Worm (Caenorhabditis elegans): ENCODE results near the gene str-5.
"Not testable (repeated sequence)": the region's sequence is repeated elsewhere in the genome, so short reads cannot be mapped to it uniquely, and the experiment has no call there.

str-5 gene

DNA sequence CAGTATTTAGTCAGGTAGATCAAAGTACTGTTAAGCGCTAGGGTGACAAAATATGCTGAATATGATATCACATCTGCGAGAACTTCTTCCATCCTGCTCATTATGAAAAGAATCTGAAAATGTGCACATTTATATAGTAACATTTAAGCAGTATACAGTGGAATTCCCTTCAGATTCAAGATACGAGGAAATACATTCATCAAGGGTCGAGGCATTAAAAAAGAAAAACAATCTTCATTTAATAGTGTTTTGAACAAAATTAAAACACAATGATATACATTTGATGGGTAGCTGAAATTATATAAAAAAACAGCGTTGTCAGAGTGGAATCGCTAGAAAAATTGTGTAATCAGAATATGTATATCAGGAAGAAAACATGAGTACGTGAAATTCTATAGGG lies 17.3 kb upstream of the str-5 start, which contains the start of gene str-27:
str-27 (minus strand) TSS at position 101 of the 400 bp plus-strand sequence.
- TF ChIP-seq elt-1 (tag; optimal IDR thresholded peaks at IDR 0.05) (no peak), pqm-1 (tag; optimal IDR thresholded peaks at IDR 0.05) (no peak), nhr-23 (tag; optimal IDR thresholded peaks at IDR 0.05) (no peak)

DNA sequence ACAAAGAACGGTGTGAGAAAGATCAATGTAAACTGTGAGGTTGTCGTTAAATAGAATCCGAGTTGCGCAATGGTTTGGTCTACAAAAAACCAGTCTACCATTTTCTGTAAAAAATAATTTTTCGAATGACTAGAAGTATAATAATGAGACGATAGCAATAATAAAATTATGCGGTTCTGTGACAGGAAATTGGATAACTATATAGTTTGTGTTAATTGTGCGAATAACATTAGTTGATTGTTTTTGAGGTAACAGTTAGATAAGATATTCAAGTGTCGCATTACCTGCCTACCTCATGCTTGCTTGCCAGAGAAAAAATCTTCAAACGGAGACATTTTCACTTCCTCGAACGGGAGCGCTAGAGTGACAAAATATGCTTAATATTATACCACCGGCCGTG lies 11.2 kb upstream of the str-5 start, which contains the start of gene str-18:
str-18 (minus strand) TSS at position 101 of the 400 bp plus-strand sequence.
- TF ChIP-seq egl-27 (tag; optimal IDR thresholded peaks at IDR 0.05) = no peak
- TF ChIP-seq unc-62 (GFP tag; optimal IDR thresholded peaks at IDR 0.05) = no peak
- no peak for TF ChIP-seq ztf-11 (tag; optimal IDR thresholded peaks at IDR 0.05)
- TF ChIP-seq mdl-1 (tag; optimal IDR thresholded peaks at IDR 0.05) = no peak
- TF ChIP-seq ceh-82 (tag; optimal IDR thresholded peaks at IDR 0.05) = no peak
- TF ChIP-seq nhr-23 (tag; optimal IDR thresholded peaks at IDR 0.05) = no peak
- TF ChIP-seq fkh-10 (GFP tag; optimal IDR thresholded peaks at IDR 0.05) = no peak
- no peak for TF ChIP-seq nhr-25 (tag; optimal IDR thresholded peaks at IDR 0.05)
- TF ChIP-seq egl-5 (tag; optimal IDR thresholded peaks at IDR 0.05) = no peak

DNA sequence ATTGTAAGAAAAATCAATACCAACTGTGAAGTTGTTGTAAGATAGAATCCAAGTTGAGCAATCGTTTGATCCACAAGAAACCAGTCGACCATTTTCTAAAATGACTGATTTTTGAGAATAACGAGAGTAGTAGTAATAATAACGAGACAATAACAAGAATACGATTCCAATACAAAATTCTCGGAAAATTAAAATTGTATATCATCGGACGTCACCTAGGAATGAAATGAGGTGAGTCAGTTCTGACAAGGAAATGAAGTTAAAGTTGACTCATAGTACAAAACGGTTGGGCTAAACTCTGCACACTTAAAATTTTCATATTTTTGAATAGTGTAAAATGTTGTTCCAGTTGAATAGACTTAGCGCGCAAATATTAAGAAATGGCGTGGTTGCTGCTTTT lies 8.7 kb upstream of the str-5 start, which contains the start of gene str-19:
str-19 (minus strand) TSS at position 101 of the 400 bp plus-strand sequence.
- not testable (repeated sequence) for TF ChIP-seq nhr-67 (tag; optimal IDR thresholded peaks at IDR 0.05); lsy-12 (tag; optimal IDR thresholded peaks at IDR 0.05); nhr-43 (tag; optimal IDR thresholded peaks at IDR 0.05; ENCODE audit: poor library complexity, severe bottlenecking)

DNA sequence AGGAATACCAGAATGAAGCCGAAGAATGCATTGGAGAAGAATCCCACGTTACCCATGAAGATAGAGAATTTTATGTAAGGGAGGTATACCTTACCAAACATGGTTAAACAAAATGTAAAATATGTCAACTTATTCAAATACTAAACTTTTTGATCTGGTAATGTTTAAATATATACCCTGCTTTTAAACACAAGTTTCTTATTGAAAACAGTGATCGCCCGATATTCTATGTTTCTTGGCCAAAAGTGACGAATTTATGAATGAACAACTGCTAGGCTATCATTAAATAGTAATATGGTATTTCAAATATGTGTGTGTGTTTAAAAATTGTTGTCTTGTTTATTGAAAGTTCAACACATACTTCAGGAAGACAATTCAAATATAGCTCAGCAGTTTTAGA lies 4.7 kb upstream of the str-5 start, which contains the start of gene T23D5.8:
T23D5.8 (minus strand) TSS at position 101 of the 400 bp plus-strand sequence.
- not testable (repeated sequence) for TF ChIP-seq ceh-82, lsy-12, ceh-9 (tag; optimal IDR thresholded peaks at IDR 0.05)

DNA sequence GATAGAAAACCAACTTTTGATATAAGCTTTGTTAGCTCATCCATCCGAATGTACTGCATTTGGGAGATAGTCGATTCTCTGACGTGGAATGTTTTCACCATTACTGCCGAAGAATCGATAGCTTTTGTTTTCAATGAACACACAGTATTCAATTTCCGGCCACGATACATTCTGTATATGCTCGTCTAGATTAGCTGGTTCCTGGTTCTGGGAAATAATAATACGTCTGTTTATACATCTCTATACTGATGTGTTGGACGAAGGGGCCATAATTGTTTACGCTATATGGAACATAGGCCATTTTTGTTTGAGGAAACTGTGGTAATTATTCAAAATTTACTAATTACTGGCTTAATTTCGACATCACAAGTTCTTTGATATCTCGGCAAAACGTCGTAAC lies 2.9 kb upstream of the str-5 start, which contains the start of gene str-6:
str-6 (minus strand) TSS at position 101 of the 400 bp plus-strand sequence.
- TF ChIP-seq ztf-11 (tag; optimal IDR thresholded peaks at IDR 0.05) (no peak), egl-27 (tag; optimal IDR thresholded peaks at IDR 0.05) (no peak), elt-1 (tag; optimal IDR thresholded peaks at IDR 0.05) (no peak), ceh-9 (tag; optimal IDR thresholded peaks at IDR 0.05) (no peak), nhr-43 (tag; optimal IDR thresholded peaks at IDR 0.05; ENCODE audit: poor library complexity, severe bottlenecking) (no peak)

DNA sequence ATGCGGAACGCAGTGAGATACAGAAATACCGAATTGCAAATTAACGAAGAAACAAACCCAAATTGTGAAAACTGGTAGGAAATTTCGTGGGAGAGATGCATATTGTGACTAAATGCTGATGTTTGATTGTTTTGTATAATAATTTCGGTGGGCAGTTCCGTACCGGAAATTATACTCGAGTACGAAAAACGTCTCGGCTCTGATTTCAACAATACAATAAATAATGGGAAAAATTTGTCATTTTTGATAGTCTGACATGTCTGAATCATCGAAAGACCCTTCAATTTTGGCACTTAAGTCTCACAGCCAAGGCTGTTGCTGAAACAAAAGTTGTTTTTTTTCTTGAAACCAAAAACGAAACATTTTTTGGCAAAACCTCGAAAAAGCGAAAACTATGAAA lies 992 bp upstream of the str-5 start, which contains the start of gene str-43:
str-43 (minus strand) TSS at position 101 of the 400 bp plus-strand sequence.
- TF ChIP-seq fkh-10 (GFP tag; optimal IDR thresholded peaks at IDR 0.05) (no peak), nhr-28 (tag; optimal IDR thresholded peaks at IDR 0.05) (no peak), unc-62 (GFP tag; optimal IDR thresholded peaks at IDR 0.05) (no peak), nhr-237 (tag; optimal IDR thresholded peaks at IDR 0.05) (no peak), mml-1 (tag; optimal IDR thresholded peaks at IDR 0.05) (no peak), elt-2 (tag; optimal IDR thresholded peaks at IDR 0.05) (no peak), R02D3.7 (tag; optimal IDR thresholded peaks at IDR 0.05) (no peak), skn-1 (tag; optimal IDR thresholded peaks at IDR 0.05) (no peak)

DNA sequence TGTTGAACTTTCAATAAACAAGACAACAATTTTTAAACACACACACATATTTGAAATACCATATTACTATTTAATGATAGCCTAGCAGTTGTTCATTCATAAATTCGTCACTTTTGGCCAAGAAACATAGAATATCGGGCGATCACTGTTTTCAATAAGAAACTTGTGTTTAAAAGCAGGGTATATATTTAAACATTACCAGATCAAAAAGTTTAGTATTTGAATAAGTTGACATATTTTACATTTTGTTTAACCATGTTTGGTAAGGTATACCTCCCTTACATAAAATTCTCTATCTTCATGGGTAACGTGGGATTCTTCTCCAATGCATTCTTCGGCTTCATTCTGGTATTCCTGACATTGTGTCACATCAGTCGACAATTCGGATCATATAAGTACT lies 1.7 kb downstream of the str-5 start, which contains the start of gene str-8:
str-8 (plus strand) TSS at position 301 of the 400 bp plus-strand sequence.
- not testable (repeated sequence) for TF ChIP-seq ztf-4 (tag; optimal IDR thresholded peaks at IDR 0.05); fkh-10 (GFP tag; optimal IDR thresholded peaks at IDR 0.05); mml-1 (tag; optimal IDR thresholded peaks at IDR 0.05)

DNA sequence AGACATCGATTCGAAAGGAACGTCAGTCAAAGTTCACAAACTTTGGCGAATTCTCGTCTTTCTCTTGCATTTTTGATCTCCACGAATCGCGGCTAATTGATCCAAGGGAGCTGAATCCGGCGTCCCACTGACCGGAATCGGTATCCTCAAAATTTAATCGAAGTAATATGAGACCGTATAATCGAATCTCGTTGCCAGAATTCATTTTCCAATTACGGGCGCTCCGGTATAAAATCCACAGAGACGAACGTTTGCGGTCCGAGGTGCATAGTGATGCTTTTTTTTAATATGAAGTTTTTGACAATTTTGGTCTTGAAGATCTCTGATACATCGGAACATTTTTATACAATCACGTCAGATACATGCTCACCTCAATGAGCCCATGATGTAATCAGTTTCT lies 4.6 kb downstream of the str-5 start:
- TF ChIP-seq R02D3.7 (tag; optimal IDR thresholded peaks at IDR 0.05) = no peak
- no peak for TF ChIP-seq aly-2 (tag; optimal IDR thresholded peaks at IDR 0.05)
- no peak for TF ChIP-seq nhr-237 (tag; optimal IDR thresholded peaks at IDR 0.05)
- TF ChIP-seq mdl-1 (tag; optimal IDR thresholded peaks at IDR 0.05) = no peak
- no peak for TF ChIP-seq ceh-9 (tag; optimal IDR thresholded peaks at IDR 0.05)
- TF ChIP-seq nhr-11 (tag; optimal IDR thresholded peaks at IDR 0.05) = no peak
- no peak for TF ChIP-seq unc-62 (GFP tag; optimal IDR thresholded peaks at IDR 0.05)
- no peak for TF ChIP-seq ztf-4 (tag; optimal IDR thresholded peaks at IDR 0.05)

Measured in whole organism, L3 larva.